Worm (Caenorhabditis elegans) whole organism, L2 larva: ENCODE measurements around the gene Y7A5A.1.

Experiments
- C34F6.9 ChIP-seq: fragments of 150-350 bp; optimal IDR thresholded peaks from 2 replicates; lab custom pipeline; 2014; ENCODE audit warnings: missing biosample characterization, missing genetic modification characterization
- alr-1 ChIP-seq: fragments of 150-350 bp; optimal IDR thresholded peaks from 2 replicates; lab custom pipeline; 2014; ENCODE audit warnings: missing biosample characterization, missing genetic modification characterization
- ama-1 ChIP-seq: fragments of 150-350 bp; optimal IDR thresholded peaks from 2 replicates; lab custom pipeline; 2018; ENCODE audit warnings: inconsistent platforms
- blmp-1 ChIP-seq: sonication (generic microtip); optimal IDR thresholded peaks from 2 replicates; lab custom pipeline; 2017; ENCODE audit warnings: missing genetic modification characterization, mild to moderate bottlenecking, missing compliant biosample characterization, antibody characterized with exemption, moderate library complexity; ENCODE audit not compliant: insufficient read depth
- ceh-16 ChIP-seq: fragments of 150-350 bp; optimal IDR thresholded peaks from 2 replicates; lab custom pipeline; 2014; ENCODE audit warnings: missing biosample characterization, missing genetic modification characterization
- egl-27 ChIP-seq: sonication (generic microtip); optimal IDR thresholded peaks from 3 replicates; lab custom pipeline; 2017; ENCODE audit warnings: missing biosample characterization, missing genetic modification reagents, missing genetic modification characterization
- elt-3 ChIP-seq: sonication (generic microtip); optimal IDR thresholded peaks from 2 replicates; lab custom pipeline; 2017; ENCODE audit warnings: missing biosample characterization, missing genetic modification characterization
- fos-1 ChIP-seq: fragments of 150-350 bp; optimal IDR thresholded peaks from 2 replicates; lab custom pipeline; 2014; ENCODE audit warnings: missing biosample characterization, missing genetic modification characterization
- lin-13 ChIP-seq: fragments of 150-350 bp; optimal IDR thresholded peaks from 2 replicates; lab custom pipeline; 2014; ENCODE audit warnings: missing biosample characterization, missing genetic modification reagents, missing genetic modification characterization
- lin-39 ChIP-seq: fragments of 150-350 bp; optimal IDR thresholded peaks from 2 replicates; lab custom pipeline; 2014; ENCODE audit warnings: missing biosample characterization, missing genetic modification reagents, missing genetic modification characterization
- lsy-2 ChIP-seq, 2 experiments: fragments of 150-350 bp in 1 of 2; sonication (generic microtip) in 1 of 2; optimal IDR thresholded peaks; 2 replicates each; lab custom pipeline; 2014 to 2017; ENCODE audit warnings: missing biosample characterization in 2 of 2, missing genetic modification characterization in 2 of 2
- mab-5 ChIP-seq: fragments of 150-350 bp; optimal IDR thresholded peaks from 2 replicates; lab custom pipeline; 2014; ENCODE audit warnings: missing biosample characterization, missing genetic modification characterization
- nhr-129 ChIP-seq: fragments of 150-350 bp; optimal IDR thresholded peaks from 2 replicates; lab custom pipeline; 2014; ENCODE audit warnings: missing biosample characterization, missing genetic modification characterization
- sem-4 ChIP-seq: fragments of 150-350 bp; optimal IDR thresholded peaks from 2 replicates; lab custom pipeline; 2014; ENCODE audit warnings: missing biosample characterization, missing genetic modification reagents, missing genetic modification characterization
- skn-1 ChIP-seq: sonication (generic microtip); optimal IDR thresholded peaks from 2 replicates; lab custom pipeline; 2017; ENCODE audit warnings: missing biosample characterization, missing genetic modification characterization
- sma-9 ChIP-seq, 2 experiments: fragments of 150-350 bp in 1 of 2; sonication (generic microtip) in 1 of 2; optimal IDR thresholded peaks; 2 replicates each; lab custom pipeline; 2014 to 2016; ENCODE audit warnings: missing genetic modification characterization in 2 of 2, mild to moderate bottlenecking in 1 of 2, missing biosample characterization in 1 of 2, missing compliant biosample characterization in 1 of 2, missing genetic modification reagents in 1 of 2, moderate library complexity in 1 of 2
- snpc-4 ChIP-seq: fragments of 150-350 bp; optimal IDR thresholded peaks from 2 replicates; lab custom pipeline; 2014; ENCODE audit warnings: missing biosample characterization, missing genetic modification characterization
- unc-39 ChIP-seq: fragments of 150-350 bp; optimal IDR thresholded peaks from 2 replicates; lab custom pipeline; 2014; ENCODE audit warnings: missing biosample characterization, missing genetic modification characterization
- unc-55 ChIP-seq: fragments of 150-350 bp; sonication (generic microtip); optimal IDR thresholded peaks from 3 replicates; lab custom pipeline; 2014; ENCODE audit warnings: missing biosample characterization, missing genetic modification reagents, missing genetic modification characterization
- unc-62 ChIP-seq: fragments of 150-350 bp; optimal IDR thresholded peaks from 2 replicates; lab custom pipeline; 2014; ENCODE audit warnings: missing biosample characterization, missing genetic modification reagents, missing genetic modification characterization
- zag-1 ChIP-seq: fragments of 150-350 bp; optimal IDR thresholded peaks from 2 replicates; lab custom pipeline; 2014; ENCODE audit warnings: missing biosample characterization, missing genetic modification characterization
- ztf-11 ChIP-seq: sonication (generic microtip); optimal IDR thresholded peaks from 2 replicates; lab custom pipeline; 2017; ENCODE audit warnings: missing biosample characterization, missing genetic modification characterization

The Y7A5A.1 gene

ce11 chrX:15721346-15721745 is 49.9 kb downstream of the Y7A5A.1 start, which contains the start of gene ZK662.5:
TSS of gene ZK662.5 (plus strand) at chrX:15721646.
- TF ChIP-seq C34F6.9 (tag; lab: Kevin White, UChicago) = no peak
- no peak for TF ChIP-seq mab-5 (tag; lab: Kevin White, UChicago)
- TF ChIP-seq skn-1 (tag; lab: Kevin White, UChicago) = no peak
- TF ChIP-seq ztf-11 (tag; lab: Kevin White, UChicago) = no peak
- TF ChIP-seq lin-13 = no peak
- no peak for TF ChIP-seq unc-55
- TF ChIP-seq ceh-16 (tag; lab: Kevin White, UChicago) = no peak
- TF ChIP-seq sma-9 (GFP tag; optimal IDR thresholded peaks at IDR 0.05; lab: Kevin White, UChicago) = no peak
- TF ChIP-seq sma-9 (tag; optimal IDR thresholded peaks at IDR 0.05; lab: Kevin White, UChicago) = no peak
- no peak for TF ChIP-seq unc-62
- TF ChIP-seq lin-39 = no peak
- TF ChIP-seq snpc-4 (tag; lab: Kevin White, UChicago) = no peak
- TF ChIP-seq unc-39 (tag; lab: Kevin White, UChicago) = no peak
- no peak for TF ChIP-seq sem-4 (tag; lab: Kevin White, UChicago)

- TF ChIP-seq egl-27 (no peak), ama-1 (lab: Kevin White, UChicago) (no peak), zag-1 (tag; lab: Kevin White, UChicago) (no peak), sma-9 (GFP tag; optimal IDR thresholded peaks at IDR 0.05; lab: Kevin White, UChicago) (no peak), sma-9 (tag; optimal IDR thresholded peaks at IDR 0.05; lab: Kevin White, UChicago) (no peak), nhr-129 (tag; lab: Kevin White, UChicago) (no peak), alr-1 (no peak), lsy-2 (tag; optimal IDR thresholded peaks at IDR 0.05; lab: Kevin White, UChicago) (no peak), blmp-1 (tag; lab: Kevin White, UChicago) (no peak), fos-1 (tag; lab: Kevin White, UChicago) (no peak), elt-3 (tag; lab: Kevin White, UChicago) (no peak), snpc-4 (tag; lab: Kevin White, UChicago) (no peak)
These were observed 53.0 kb downstream of the Y7A5A.1 start, which contains the start of gene ZK662.6 for ce11 chrX:15718325-15718724. TSS of gene ZK662.6 (plus strand) at chrX:15718625.
